Worm (Caenorhabditis elegans) whole organism, L2 larva: Measurements from ENCODE around the gene E02H1.1.

ENCODE experiments used
- C34F6.9 ChIP-seq: fragments of 150-350 bp; optimal IDR thresholded peaks from 2 replicates; lab custom pipeline; 2014; ENCODE audit warnings: missing biosample characterization, missing genetic modification characterization
- F13H6.1 ChIP-seq: sonication (generic microtip); optimal IDR thresholded peaks from 2 replicates; lab custom pipeline; 2016; ENCODE audit warnings: missing genetic modification characterization, missing compliant biosample characterization
- R02D3.7 ChIP-seq: fragments of 150-350 bp; optimal IDR thresholded peaks from 2 replicates; lab custom pipeline; 2014; ENCODE audit warnings: missing biosample characterization, missing genetic modification characterization
- ZK546.5 ChIP-seq: sonication (generic microtip); optimal IDR thresholded peaks from 2 replicates; lab custom pipeline; 2017; ENCODE audit warnings: missing biosample characterization, missing genetic modification characterization
- alr-1 ChIP-seq: fragments of 150-350 bp; optimal IDR thresholded peaks from 2 replicates; lab custom pipeline; 2014; ENCODE audit warnings: missing biosample characterization, missing genetic modification characterization
- aly-2 ChIP-seq: fragments of 150-350 bp; optimal IDR thresholded peaks from 2 replicates; lab custom pipeline; 2014; ENCODE audit warnings: missing biosample characterization, missing genetic modification characterization
- ama-1 ChIP-seq: fragments of 150-350 bp; optimal IDR thresholded peaks from 2 replicates; lab custom pipeline; 2018; ENCODE audit warnings: inconsistent platforms
- blmp-1 ChIP-seq: sonication (generic microtip); optimal IDR thresholded peaks from 2 replicates; lab custom pipeline; 2017; ENCODE audit warnings: missing genetic modification characterization, mild to moderate bottlenecking, missing compliant biosample characterization, antibody characterized with exemption, moderate library complexity; ENCODE audit not compliant: insufficient read depth
- ceh-16 ChIP-seq: fragments of 150-350 bp; optimal IDR thresholded peaks from 2 replicates; lab custom pipeline; 2014; ENCODE audit warnings: missing biosample characterization, missing genetic modification characterization
- crh-2 ChIP-seq: sonication (generic microtip); optimal IDR thresholded peaks from 2 replicates; lab custom pipeline; 2017; ENCODE audit warnings: missing biosample characterization, missing genetic modification characterization
- dmd-4 ChIP-seq: sonication (generic microtip); optimal IDR thresholded peaks from 2 replicates; lab custom pipeline; 2017; ENCODE audit warnings: missing biosample characterization, missing genetic modification characterization
- egl-27 ChIP-seq: sonication (generic microtip); optimal IDR thresholded peaks from 3 replicates; lab custom pipeline; 2017; ENCODE audit warnings: missing biosample characterization, missing genetic modification reagents, missing genetic modification characterization
- elt-1 ChIP-seq: fragments of 150-350 bp; optimal IDR thresholded peaks from 2 replicates; lab custom pipeline; 2014; ENCODE audit warnings: missing biosample characterization, missing genetic modification characterization
- elt-3 ChIP-seq: sonication (generic microtip); optimal IDR thresholded peaks from 2 replicates; lab custom pipeline; 2017; ENCODE audit warnings: missing biosample characterization, missing genetic modification characterization
- fos-1 ChIP-seq: fragments of 150-350 bp; optimal IDR thresholded peaks from 2 replicates; lab custom pipeline; 2014; ENCODE audit warnings: missing biosample characterization, missing genetic modification characterization
- lin-13 ChIP-seq: fragments of 150-350 bp; optimal IDR thresholded peaks from 2 replicates; lab custom pipeline; 2014; ENCODE audit warnings: missing biosample characterization, missing genetic modification reagents, missing genetic modification characterization
- lsy-2 ChIP-seq, 2 experiments: fragments of 150-350 bp in 1 of 2; sonication (generic microtip) in 1 of 2; optimal IDR thresholded peaks; 2 replicates each; lab custom pipeline; 2014 to 2017; ENCODE audit warnings: missing biosample characterization in 2 of 2, missing genetic modification characterization in 2 of 2
- mdl-1 ChIP-seq, 2 experiments: fragments of 150-350 bp in 1 of 2; sonication (generic microtip) in 1 of 2; optimal IDR thresholded peaks; 2 replicates each; lab custom pipeline; 2017; ENCODE audit warnings: missing biosample characterization in 2 of 2, missing genetic modification characterization in 2 of 2
- nhr-11 ChIP-seq: fragments of 150-350 bp; optimal IDR thresholded peaks from 2 replicates; lab custom pipeline; 2014; ENCODE audit warnings: missing biosample characterization, missing genetic modification characterization
- nhr-129 ChIP-seq: fragments of 150-350 bp; optimal IDR thresholded peaks from 2 replicates; lab custom pipeline; 2014; ENCODE audit warnings: missing biosample characterization, missing genetic modification characterization
- nhr-21 ChIP-seq: fragments of 150-350 bp; optimal IDR thresholded peaks from 2 replicates; lab custom pipeline; 2014; ENCODE audit warnings: missing biosample characterization, missing genetic modification characterization
- nhr-23 ChIP-seq: fragments of 150-350 bp; optimal IDR thresholded peaks from 2 replicates; lab custom pipeline; 2014; ENCODE audit warnings: missing biosample characterization, missing genetic modification reagents, missing genetic modification characterization
- nhr-25 ChIP-seq: fragments of 150-350 bp; sonication (generic microtip); optimal IDR thresholded peaks from 3 replicates; lab custom pipeline; 2014; ENCODE audit warnings: missing biosample characterization, missing genetic modification characterization
- nhr-6 ChIP-seq: fragments of 150-350 bp; optimal IDR thresholded peaks from 2 replicates; lab custom pipeline; 2014; ENCODE audit warnings: missing biosample characterization, missing genetic modification characterization
- nhr-77 ChIP-seq: fragments of 150-350 bp; optimal IDR thresholded peaks from 2 replicates; lab custom pipeline; 2014; ENCODE audit warnings: missing biosample characterization, missing genetic modification characterization
- peb-1 ChIP-seq: fragments of 150-350 bp; optimal IDR thresholded peaks from 2 replicates; lab custom pipeline; 2014; ENCODE audit warnings: missing biosample characterization, missing genetic modification characterization
- sem-4 ChIP-seq: fragments of 150-350 bp; optimal IDR thresholded peaks from 2 replicates; lab custom pipeline; 2014; ENCODE audit warnings: missing biosample characterization, missing genetic modification reagents, missing genetic modification characterization
- skn-1 ChIP-seq: sonication (generic microtip); optimal IDR thresholded peaks from 2 replicates; lab custom pipeline; 2017; ENCODE audit warnings: missing biosample characterization, missing genetic modification characterization
- sma-3 ChIP-seq: sonication (generic microtip); optimal IDR thresholded peaks from 2 replicates; lab custom pipeline; 2016; ENCODE audit warnings: missing genetic modification reagents, missing genetic modification characterization, missing compliant biosample characterization
- sma-9 ChIP-seq, 2 experiments: fragments of 150-350 bp in 1 of 2; sonication (generic microtip) in 1 of 2; optimal IDR thresholded peaks; 2 replicates each; lab custom pipeline; 2014 to 2016; ENCODE audit warnings: missing genetic modification characterization in 2 of 2, mild to moderate bottlenecking in 1 of 2, missing biosample characterization in 1 of 2, missing compliant biosample characterization in 1 of 2, missing genetic modification reagents in 1 of 2, moderate library complexity in 1 of 2
- ztf-11 ChIP-seq: sonication (generic microtip); optimal IDR thresholded peaks from 2 replicates; lab custom pipeline; 2017; ENCODE audit warnings: missing biosample characterization, missing genetic modification characterization

The E02H1.1 gene

ce11 chrII:9619995-9620535 is 29.1 kb upstream of the E02H1.1 start:
- TF ChIP-seq fos-1 (tag; lab: Kevin White, UChicago) (peak; percentile 45), F13H6.1 (tag; lab: Kevin White, UChicago) (peak; percentile 13), ama-1 (lab: Kevin White, UChicago) (peak; percentile 33), ZK546.5 (tag; lab: Kevin White, UChicago) (no peak)

ce11 chrII:9619402-9619862 is 28.5 kb upstream of the E02H1.1 start:
- TF ChIP-seq sma-9 (GFP tag; optimal IDR thresholded peaks at IDR 0.05; lab: Kevin White, UChicago) (peak; percentile 39), sma-9 (tag; optimal IDR thresholded peaks at IDR 0.05; lab: Kevin White, UChicago) (no peak), fos-1 (tag; lab: Kevin White, UChicago) (peak; percentile 95), nhr-6 (tag; lab: Kevin White, UChicago) (no peak), crh-2 (peak; percentile 45), skn-1 (peak; percentile 32), ama-1 (lab: Kevin White, UChicago) (peak; percentile 19), sma-3 (GFP tag; lab: Kevin White, UChicago) (peak; percentile 73), peb-1 (tag; lab: Kevin White, UChicago) (no peak), ZK546.5 (tag; lab: Kevin White, UChicago) (no peak), alr-1 (tag; lab: Kevin White, UChicago) (no peak), lin-13 (peak; percentile 5), nhr-129 (peak; percentile 86), dmd-4 (no peak), aly-2 (tag; lab: Kevin White, UChicago) (no peak), blmp-1 (peak; percentile 13), F13H6.1 (tag; lab: Kevin White, UChicago) (peak; percentile 70), egl-27 (tag; lab: Kevin White, UChicago) (peak; percentile 50), elt-1 (tag; lab: Kevin White, UChicago) (peak; percentile 81), C34F6.9 (tag; lab: Kevin White, UChicago) (peak; percentile 41), ceh-16 (tag; lab: Kevin White, UChicago) (peak; percentile 62), nhr-25 (tag; lab: Kevin White, UChicago) (peak; percentile 31), lsy-2 (tag; optimal IDR thresholded peaks at IDR 0.05; lab: Kevin White, UChicago) (peak in 1 of 2 experiments; percentile 49), R02D3.7 (tag; lab: Kevin White, UChicago) (no peak), nhr-21 (peak; percentile 67), ztf-11 (tag; lab: Kevin White, UChicago) (no peak), mdl-1 (tag; optimal IDR thresholded peaks at IDR 0.05; lab: Kevin White, UChicago) (no peak)

ce11 chrII:9618759-9619158 is 27.8 kb upstream of the E02H1.1 start:
- TF ChIP-seq mdl-1 (tag; optimal IDR thresholded peaks at IDR 0.05; lab: Kevin White, UChicago) (no peak), ama-1 (lab: Kevin White, UChicago) (no peak)
- TF ChIP-seq, all 48 proteins: peak for 0

DNA sequence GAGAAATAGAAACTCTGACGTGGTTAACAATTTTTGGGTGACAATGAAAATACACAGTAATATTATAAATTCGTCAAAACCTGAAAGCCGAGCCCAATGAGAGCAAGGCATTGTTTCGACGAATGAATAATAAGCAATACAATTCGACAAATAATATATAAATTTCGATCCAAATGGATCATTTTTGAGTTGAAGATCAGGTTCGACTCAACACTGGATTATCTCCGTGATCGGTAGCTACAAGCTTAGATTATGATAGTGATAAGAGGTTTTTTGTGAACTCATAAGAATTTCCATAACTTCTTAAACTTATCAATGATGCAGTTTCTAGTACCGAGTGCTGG is 26.9 kb upstream of the E02H1.1 start:
- TF ChIP-seq sma-9 (GFP tag; optimal IDR thresholded peaks at IDR 0.05; lab: Kevin White, UChicago) = peak; percentile 10
- no peak for TF ChIP-seq sma-9 (tag; optimal IDR thresholded peaks at IDR 0.05; lab: Kevin White, UChicago)
- no peak for TF ChIP-seq sem-4 (tag; lab: Kevin White, UChicago)
- no peak for TF ChIP-seq nhr-77 (tag; lab: Kevin White, UChicago)
- TF ChIP-seq aly-2 (tag; lab: Kevin White, UChicago) = no peak
- peak in 1 of 2 experiments; percentile 7 for TF ChIP-seq lsy-2 (tag; optimal IDR thresholded peaks at IDR 0.05; lab: Kevin White, UChicago)
- TF ChIP-seq nhr-21 = peak; percentile 51

- TF ChIP-seq blmp-1 (no peak), nhr-23 (tag; lab: Kevin White, UChicago) (no peak), elt-3 (tag; lab: Kevin White, UChicago) (no peak), F13H6.1 (tag; lab: Kevin White, UChicago) (no peak), lsy-2 (tag; optimal IDR thresholded peaks at IDR 0.05; lab: Kevin White, UChicago) (peak in 1 of 2 experiments; percentile 53), alr-1 (tag; lab: Kevin White, UChicago) (no peak), peb-1 (tag; lab: Kevin White, UChicago) (no peak), ceh-16 (tag; lab: Kevin White, UChicago) (no peak), nhr-11 (peak; percentile 21), sma-3 (GFP tag; lab: Kevin White, UChicago) (peak; percentile 36)
These were observed 26.3 kb upstream of the E02H1.1 start, which contains the start of gene hal-3 for ce11 chrII:9617039-9617901. TSS of gene hal-3 (minus strand) at chrII:9617125.
